Fruit fly (Drosophila melanogaster) whole organism, embryonic: ENCODE measurements around the gene CG3009.

Source experiments
- Aef1 ChIP-seq: fragments of 200-800 bp; sonication (Bioruptor generic); IDR thresholded peaks from 3 replicates; pipeline ENCODE4 v1.3.6; 2022; ENCODE audit warnings: missing biosample characterization, missing genetic modification characterization
- Awh ChIP-seq: fragments of 200-800 bp; sonication (Bioruptor generic); IDR thresholded peaks from 2 replicates; pipeline ENCODE4, ENCODE4 v1.3.6; 2022; ENCODE audit warnings: missing biosample characterization, missing genetic modification characterization
- CG10565 ChIP-seq: fragments of 200-800 bp; sonication (Bioruptor generic); optimal IDR thresholded peaks from 3 replicates; lab custom pipeline; 2016; ENCODE audit warnings: missing biosample characterization, mild to moderate bottlenecking, missing genetic modification characterization
- CG13296 ChIP-seq: fragments of 200-800 bp; sonication (Bioruptor generic); optimal IDR thresholded peaks from 3 replicates; lab custom pipeline; 2018; ENCODE audit warnings: missing biosample characterization, mild to moderate bottlenecking, missing genetic modification characterization
- CG13894 ChIP-seq: fragments of 200-800 bp; sonication (Bioruptor generic); optimal IDR thresholded peaks from 3 replicates; lab custom pipeline; 2018; ENCODE audit warnings: missing biosample characterization, mild to moderate bottlenecking, missing genetic modification characterization, moderate library complexity
- CG15269 ChIP-seq: fragments of 200-800 bp; sonication (Bioruptor generic); optimal IDR thresholded peaks from 2 replicates; lab custom pipeline; 2018; ENCODE audit warnings: missing biosample characterization, mild to moderate bottlenecking, missing genetic modification characterization, moderate library complexity
- CG15479 ChIP-seq: fragments of 200-800 bp; sonication (Bioruptor generic); optimal IDR thresholded peaks from 3 replicates; lab custom pipeline; 2019; ENCODE audit warnings: missing biosample characterization, mild to moderate bottlenecking, missing genetic modification characterization, moderate library complexity
- CG15696 ChIP-seq: fragments of 200-800 bp; sonication (Bioruptor generic); optimal IDR thresholded peaks from 2 replicates; lab custom pipeline; 2019; ENCODE audit warnings: missing biosample characterization, mild to moderate bottlenecking, missing genetic modification characterization, moderate library complexity
- CG31441 ChIP-seq: fragments of 200-800 bp; sonication (Bioruptor generic); IDR thresholded peaks from 2 replicates; pipeline ENCODE4 v1.3.6; 2022; ENCODE audit warnings: missing biosample characterization, missing genetic modification characterization
- CG33557 ChIP-seq: fragments of 200-800 bp; sonication (Bioruptor generic); optimal IDR thresholded peaks from 2 replicates; lab custom pipeline; 2019; ENCODE audit warnings: missing biosample characterization, mild to moderate bottlenecking, missing genetic modification characterization, moderate library complexity
- CG4424 ChIP-seq: fragments of 200-800 bp; sonication (Bioruptor generic); optimal IDR thresholded peaks from 3 replicates; lab custom pipeline; 2016; ENCODE audit warnings: missing biosample characterization, missing genetic modification characterization
- CG6175 ChIP-seq: fragments of 200-800 bp; sonication (Bioruptor generic); IDR thresholded peaks from 3 replicates; pipeline ENCODE4 v1.3.6; 2022; ENCODE audit warnings: missing biosample characterization, missing genetic modification characterization
- CG8089 ChIP-seq: fragments of 200-800 bp; sonication (Bioruptor generic); optimal IDR thresholded peaks from 3 replicates; lab custom pipeline; 2016; ENCODE audit warnings: missing biosample characterization, missing genetic modification characterization
- CG8290 ChIP-seq, 3 experiments: fragments of 200-800 bp; sonication (Bioruptor generic); optimal IDR thresholded peaks; 2 replicates each; lab custom pipeline; 2016 to 2019; ENCODE audit warnings: missing biosample characterization in 3 of 3, missing genetic modification characterization in 3 of 3, mild to moderate bottlenecking in 2 of 3, moderate library complexity in 1 of 3
- CG9609 ChIP-seq: fragments of 200-800 bp; sonication (Bioruptor generic); optimal IDR thresholded peaks from 3 replicates; lab custom pipeline; 2016; ENCODE audit warnings: missing biosample characterization, missing genetic modification characterization
- CG9876 ChIP-seq: fragments of 200-800 bp; sonication (Bioruptor generic); optimal IDR thresholded peaks from 2 replicates; lab custom pipeline; 2016; ENCODE audit warnings: missing biosample characterization, missing genetic modification characterization
- E2f1 ChIP-seq: fragments of 200-800 bp; sonication (Bioruptor generic); IDR thresholded peaks from 2 replicates; pipeline ENCODE4 v1.3.6; 2022; ENCODE audit warnings: missing biosample characterization, missing genetic modification characterization
- HHEX ChIP-seq: fragments of 200-800 bp; sonication (Bioruptor generic); optimal IDR thresholded peaks from 3 replicates; lab custom pipeline; 2017; ENCODE audit warnings: missing biosample characterization, mild to moderate bottlenecking, missing genetic modification characterization, missing genetic modification reagents
- HLHmδ ChIP-seq: fragments of 200-800 bp; sonication (Bioruptor generic); optimal IDR thresholded peaks from 2 replicates; lab custom pipeline; 2018; ENCODE audit warnings: missing biosample characterization, mild to moderate bottlenecking, missing genetic modification characterization, moderate library complexity
- Med ChIP-seq: fragments of 200-800 bp; sonication (Bioruptor generic); peaks from one replicate; lab custom pipeline; 2016; ENCODE audit warnings: missing biosample characterization, missing genetic modification characterization, mild to moderate bottlenecking, inconsistent platforms, moderate library complexity
- Nf-YB ChIP-seq: fragments of 200-800 bp; sonication (Bioruptor generic); optimal IDR thresholded peaks from 3 replicates; lab custom pipeline; 2019; ENCODE audit warnings: missing biosample characterization, mild to moderate bottlenecking, missing genetic modification characterization, moderate library complexity
- Oaz ChIP-seq: fragments of 200-800 bp; sonication (Bioruptor generic); IDR thresholded peaks from 2 replicates; pipeline ENCODE4 v1.3.6; 2022; ENCODE audit warnings: missing biosample characterization, missing genetic modification characterization
- PHDP ChIP-seq: fragments of 200-800 bp; sonication (Bioruptor generic); optimal IDR thresholded peaks from 3 replicates; lab custom pipeline; 2018; ENCODE audit warnings: missing biosample characterization, mild to moderate bottlenecking, missing genetic modification characterization, moderate library complexity
- Xrp1 ChIP-seq: fragments of 200-800 bp; sonication (Bioruptor generic); IDR thresholded peaks from 2 replicates; pipeline ENCODE4 v1.3.6; 2022; ENCODE audit warnings: missing biosample characterization, missing genetic modification characterization
- abd-A ChIP-seq: fragments of 200-800 bp; sonication (Bioruptor generic); optimal IDR thresholded peaks from 3 replicates; lab custom pipeline; 2019; ENCODE audit warnings: missing biosample characterization, mild to moderate bottlenecking, missing genetic modification characterization, moderate library complexity
- bigmax ChIP-seq: fragments of 200-800 bp; sonication (Bioruptor generic); optimal IDR thresholded peaks from 2 replicates; lab custom pipeline; 2018; ENCODE audit warnings: missing biosample characterization, mild to moderate bottlenecking, missing genetic modification characterization
- chinmo ChIP-seq: fragments of 200-800 bp; sonication (Bioruptor generic); IDR thresholded peaks from 4 replicates; pipeline ENCODE4 v1.3.6; 2022; ENCODE audit warnings: missing biosample characterization, missing genetic modification characterization; ENCODE audit not compliant: partially characterized antibody
- ci ChIP-seq: fragments of 200-800 bp; sonication (Bioruptor generic); IDR thresholded peaks from 3 replicates; pipeline ENCODE4 v1.3.6; 2022; ENCODE audit warnings: missing biosample characterization, missing genetic modification characterization
- crol ChIP-seq: fragments of 200-800 bp; sonication (Bioruptor generic); IDR thresholded peaks from 2 replicates; pipeline ENCODE4 v1.3.6; 2022; ENCODE audit warnings: missing biosample characterization, missing genetic modification characterization
- cwo ChIP-seq: fragments of 200-800 bp; sonication (Bioruptor generic); optimal IDR thresholded peaks from 3 replicates; lab custom pipeline; 2017; ENCODE audit warnings: missing biosample characterization, missing genetic modification characterization, mild to moderate bottlenecking, moderate library complexity, missing genetic modification reagents
- dm ChIP-seq: fragments of 200-800 bp; sonication (Bioruptor generic); optimal IDR thresholded peaks from 3 replicates; lab custom pipeline; 2016; ENCODE audit warnings: missing biosample characterization, missing genetic modification characterization
- ems ChIP-seq: fragments of 200-800 bp; sonication (Bioruptor generic); optimal IDR thresholded peaks from 3 replicates; lab custom pipeline; 2016; ENCODE audit warnings: missing biosample characterization, missing genetic modification characterization
- gem ChIP-seq: fragments of 200-800 bp; sonication (Bioruptor generic); optimal IDR thresholded peaks from 2 replicates; lab custom pipeline; 2019; ENCODE audit warnings: missing biosample characterization, mild to moderate bottlenecking, missing genetic modification characterization, moderate library complexity
- her ChIP-seq: fragments of 200-800 bp; sonication (Bioruptor generic); optimal IDR thresholded peaks from 2 replicates; lab custom pipeline; 2016; ENCODE audit warnings: missing biosample characterization, missing genetic modification characterization
- inv ChIP-seq: fragments of 200-800 bp; sonication (Bioruptor generic); IDR thresholded peaks from 2 replicates; pipeline ENCODE4 v1.3.6; 2022; ENCODE audit warnings: missing biosample characterization, missing genetic modification characterization; ENCODE audit not compliant: partially characterized antibody
- jigr1 ChIP-seq: fragments of 200-800 bp; sonication (Bioruptor generic); IDR thresholded peaks from 3 replicates; pipeline ENCODE4 v1.3.6; 2022; ENCODE audit warnings: missing biosample characterization, missing genetic modification characterization
- ken ChIP-seq: fragments of 200-800 bp; sonication (Bioruptor generic); IDR thresholded peaks from 3 replicates; pipeline ENCODE4 v1.3.6; 2022; ENCODE audit warnings: missing biosample characterization, missing genetic modification characterization
- maf-S ChIP-seq: fragments of 200-800 bp; sonication (Bioruptor generic); optimal IDR thresholded peaks from 2 replicates; lab custom pipeline; 2016; ENCODE audit warnings: missing biosample characterization, missing genetic modification characterization
- mirr ChIP-seq: fragments of 200-800 bp; sonication (Bioruptor generic); optimal IDR thresholded peaks from 3 replicates; lab custom pipeline; 2018; ENCODE audit warnings: missing biosample characterization, mild to moderate bottlenecking, missing genetic modification characterization
- nom ChIP-seq: fragments of 200-800 bp; sonication (Bioruptor generic); optimal IDR thresholded peaks from 2 replicates; lab custom pipeline; 2017; ENCODE audit warnings: missing biosample characterization, missing genetic modification characterization, mild to moderate bottlenecking, moderate library complexity, missing genetic modification reagents
- oc ChIP-seq: fragments of 200-800 bp; sonication (Bioruptor generic); optimal IDR thresholded peaks from 2 replicates; lab custom pipeline; 2018; ENCODE audit warnings: missing biosample characterization, mild to moderate bottlenecking, missing genetic modification characterization, moderate library complexity
- org-1 ChIP-seq: fragments of 200-800 bp; sonication (Bioruptor generic); optimal IDR thresholded peaks from 2 replicates; lab custom pipeline; 2017; ENCODE audit warnings: missing biosample characterization, missing genetic modification characterization
- pros ChIP-seq: fragments of 200-800 bp; sonication (Bioruptor generic); optimal IDR thresholded peaks from 3 replicates; lab custom pipeline; 2019; ENCODE audit warnings: missing biosample characterization, mild to moderate bottlenecking, missing genetic modification characterization, moderate library complexity
- sd ChIP-seq: fragments of 200-800 bp; sonication (Bioruptor generic); optimal IDR thresholded peaks from 3 replicates; lab custom pipeline; 2018; ENCODE audit warnings: missing biosample characterization, mild to moderate bottlenecking, missing genetic modification characterization, moderate library complexity
- sqz ChIP-seq: fragments of 200-800 bp; sonication (Bioruptor generic); optimal IDR thresholded peaks from 3 replicates; lab custom pipeline; 2018; ENCODE audit warnings: missing biosample characterization, mild to moderate bottlenecking, missing genetic modification characterization
- vvl ChIP-seq: fragments of 200-800 bp; sonication (Bioruptor generic); IDR thresholded peaks from 2 replicates; pipeline ENCODE4 v1.3.6; 2022; ENCODE audit warnings: missing biosample characterization, missing genetic modification characterization
- wor ChIP-seq: fragments of 200-800 bp; sonication (Bioruptor generic); IDR thresholded peaks from 2 replicates; pipeline ENCODE4 v1.3.6; 2022; ENCODE audit warnings: missing biosample characterization, missing genetic modification characterization

CG3009 gene

DNA sequence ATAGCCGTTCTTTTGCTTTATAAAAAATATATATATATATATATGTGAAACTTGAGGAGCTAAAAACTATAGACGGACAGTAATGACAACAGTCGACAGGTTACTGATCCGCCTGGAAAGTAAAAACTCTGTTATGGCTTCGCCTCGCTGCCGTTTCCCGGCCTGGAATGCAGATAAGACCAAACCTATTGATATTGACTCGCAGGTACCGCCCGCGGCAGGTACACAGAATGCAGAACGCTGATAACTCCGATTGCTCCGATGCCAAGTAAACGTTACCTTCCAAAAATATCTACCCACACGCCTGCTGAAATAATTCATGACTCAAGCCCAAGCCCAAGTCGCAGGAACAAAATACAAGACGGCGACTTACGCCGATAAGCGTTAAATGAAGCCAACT lies 10.9 kb upstream of the CG3009 start:
- TF ChIP-seq pros (GFP tag; lab: Kevin White, UChicago), result peak; percentile 19
- TF ChIP-seq CG15479 (GFP tag; lab: Kevin White, UChicago), result peak; percentile 26
- no peak for TF ChIP-seq CG8290 (GFP tag; optimal IDR thresholded peaks at IDR 0.05; lab: Kevin White, UChicago)
- TF ChIP-seq CG8290 (tag; optimal IDR thresholded peaks at IDR 0.05; lab: Kevin White, UChicago), result peak in 1 of 2 experiments; percentile 3
- peak; percentile 26 for TF ChIP-seq HLHmδ
- TF ChIP-seq ci, result 0 out of 3 replicates have a peak, but pooled peaks have one; percentile 10
- TF ChIP-seq sd (tag; lab: Kevin White, UChicago), result peak; percentile 43
- peak; percentile 40 for TF ChIP-seq CG15696
- no peak for TF ChIP-seq Oaz (GFP tag; lab: Robert Waterston, UW)
- TF ChIP-seq Xrp1 (GFP tag; lab: Robert Waterston, UW), result 0 out of 2 replicates have a peak, but pooled peaks have one; percentile 30
- TF ChIP-seq nom (GFP tag; lab: Kevin White, UChicago), result peak; percentile 25
- TF ChIP-seq PHDP (tag; lab: Kevin White, UChicago), result no peak
- TF ChIP-seq gem (tag; lab: Kevin White, UChicago), result no peak
- TF ChIP-seq Med (GFP tag; lab: Kevin White, UChicago), result peak; percentile 16
- peak; percentile 44 for TF ChIP-seq CG33557

DNA sequence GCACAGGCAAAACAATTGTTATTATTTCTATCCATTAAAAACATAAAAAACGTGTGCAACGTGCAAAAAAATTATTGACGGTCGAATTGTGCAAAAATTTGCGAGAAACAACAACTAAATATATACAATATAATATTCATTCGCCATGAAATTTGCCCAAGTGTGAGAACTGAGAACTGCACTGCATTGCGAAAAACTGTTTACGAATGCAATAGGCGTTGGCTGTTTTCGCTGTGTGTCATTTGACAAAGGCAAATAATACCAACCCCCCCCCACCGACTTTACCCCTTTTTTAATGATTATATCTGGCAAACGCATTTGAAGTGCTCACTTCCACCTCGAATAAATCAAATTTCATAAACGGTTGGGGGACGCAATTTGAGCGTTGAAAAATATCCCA lies 8.6 kb upstream of the CG3009 start:
- TF ChIP-seq crol (GFP tag; lab: Robert Waterston, UW) (0 out of 2 replicates have a peak, but pooled peaks have one; percentile 7), HHEX (GFP tag; lab: Kevin White, UChicago) (no peak), Med (GFP tag; lab: Kevin White, UChicago) (peak; percentile 15), CG4424 (GFP tag; lab: Kevin White, UChicago) (no peak), ems (GFP tag; lab: Kevin White, UChicago) (no peak), org-1 (GFP tag; lab: Kevin White, UChicago) (no peak), jigr1 (GFP tag; lab: Robert Waterston, UW) (no peak)

DNA sequence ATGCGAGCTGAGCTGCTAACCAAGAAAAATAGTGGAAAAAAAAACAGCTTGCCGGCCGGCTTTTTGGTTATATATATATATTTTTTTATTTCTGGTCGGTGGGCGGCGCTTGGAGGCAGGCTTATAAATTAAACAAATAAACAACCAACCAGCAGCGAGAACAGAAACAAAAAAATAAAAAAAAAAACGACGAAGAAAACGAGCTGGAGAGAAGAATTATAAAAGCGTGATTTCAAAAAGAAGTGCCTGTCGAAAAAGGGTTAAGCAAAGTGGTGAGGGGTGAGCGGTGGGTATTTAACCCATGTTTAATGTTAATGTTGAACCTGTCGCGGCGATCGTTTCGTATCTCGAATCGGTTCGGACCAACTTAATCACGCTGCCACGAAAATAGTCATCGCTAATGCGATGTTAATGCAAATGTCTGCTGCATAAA lies 4.7 kb upstream of the CG3009 start:
- TF ChIP-seq dm (GFP tag; lab: Kevin White, UChicago) (no peak), CG13296 (GFP tag; lab: Kevin White, UChicago) (no peak), CG31441 (GFP tag; lab: Robert Waterston, UW) (no peak), chinmo (0 out of 4 replicates have a peak, but pooled peaks have one; percentile 62), maf-S (no peak), E2f1 (GFP tag; lab: Robert Waterston, UW) (no peak), CG8089 (GFP tag; lab: Kevin White, UChicago) (no peak), Aef1 (GFP tag; lab: Robert Waterston, UW) (no peak), bigmax (GFP tag; lab: Kevin White, UChicago) (no peak), CG10565 (GFP tag; lab: Kevin White, UChicago) (no peak), inv (GFP tag; lab: Robert Waterston, UW) (no peak), Nf-YB (peak; percentile 60), nom (GFP tag; lab: Kevin White, UChicago) (peak; percentile 61), sqz (GFP tag; lab: Kevin White, UChicago) (peak; percentile 75), oc (tag; lab: Kevin White, UChicago) (peak; percentile 14), CG9876 (GFP tag; lab: Kevin White, UChicago) (no peak), CG15269 (tag; lab: Kevin White, UChicago) (no peak), ken (GFP tag; lab: Robert Waterston, UW) (no peak), Awh (peak; percentile 65), jigr1 (GFP tag; lab: Robert Waterston, UW) (no peak), wor (GFP tag; lab: Robert Waterston, UW) (no peak), CG13894 (peak; percentile 34), her (GFP tag; lab: Kevin White, UChicago) (no peak), mirr (GFP tag; lab: Kevin White, UChicago) (no peak), sd (tag; lab: Kevin White, UChicago) (peak; percentile 20), cwo (GFP tag; lab: Kevin White, UChicago) (peak; percentile 26), vvl (GFP tag; lab: Robert Waterston, UW) (peak; percentile 79), abd-A (tag; lab: Kevin White, UChicago) (peak; percentile 98), CG9609 (GFP tag; lab: Kevin White, UChicago) (no peak), CG6175 (GFP tag; lab: Robert Waterston, UW) (0 out of 3 replicates have a peak, but pooled peaks have one; percentile 17)
